Worm (Caenorhabditis elegans): Measurements from ENCODE around the gene ced-8.

Gene ced-8

DNA sequence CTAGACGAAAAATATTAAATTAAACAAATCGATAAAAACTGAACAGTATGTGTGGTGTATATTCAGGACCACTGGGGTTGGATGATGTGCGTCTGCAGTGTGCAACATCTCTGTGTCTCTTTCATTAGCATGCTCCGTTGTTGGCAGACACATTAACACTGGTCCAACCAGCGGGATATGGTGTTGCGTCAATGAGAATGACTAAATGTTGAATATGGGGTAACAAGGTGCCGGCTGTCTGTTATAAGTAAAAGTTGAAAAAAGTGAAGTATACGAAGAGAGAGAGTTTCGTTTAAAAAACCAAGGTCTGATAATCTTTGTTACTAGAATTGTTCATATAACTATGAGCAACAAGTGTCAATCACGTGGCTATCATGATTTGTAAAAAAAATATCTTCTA, at the start of gene ced-8:
Gene ced-8 (minus strand): TSS at position 101 of the 400 bp plus-strand sequence.
- TF ChIP-seq nhr-237 (tag; optimal IDR thresholded peaks at IDR 0.05) (no peak), mxl-3 (GFP tag; optimal IDR thresholded peaks at IDR 0.05) (no peak), rbr-2 (tag; optimal IDR thresholded peaks at IDR 0.05) (no peak), daf-19 (GFP tag; conservative IDR thresholded peaks at IDR 0.05) (no peak), lin-38 (GFP tag; IDR thresholded peaks at IDR 0.05) (no peak), ama-1 (optimal IDR thresholded peaks at IDR 0.05) (no peak), ceh-82 (tag; optimal IDR thresholded peaks at IDR 0.05) (no peak), tag-97 (GFP tag; IDR thresholded peaks at IDR 0.05) (no peak), nhr-28 (tag; optimal IDR thresholded peaks at IDR 0.05) (no peak), mes-2 (tag; optimal IDR thresholded peaks at IDR 0.05; ENCODE audit: poor library complexity, severe bottlenecking) (no peak), zag-1 (tag; optimal IDR thresholded peaks at IDR 0.05) (no peak)

DNA sequence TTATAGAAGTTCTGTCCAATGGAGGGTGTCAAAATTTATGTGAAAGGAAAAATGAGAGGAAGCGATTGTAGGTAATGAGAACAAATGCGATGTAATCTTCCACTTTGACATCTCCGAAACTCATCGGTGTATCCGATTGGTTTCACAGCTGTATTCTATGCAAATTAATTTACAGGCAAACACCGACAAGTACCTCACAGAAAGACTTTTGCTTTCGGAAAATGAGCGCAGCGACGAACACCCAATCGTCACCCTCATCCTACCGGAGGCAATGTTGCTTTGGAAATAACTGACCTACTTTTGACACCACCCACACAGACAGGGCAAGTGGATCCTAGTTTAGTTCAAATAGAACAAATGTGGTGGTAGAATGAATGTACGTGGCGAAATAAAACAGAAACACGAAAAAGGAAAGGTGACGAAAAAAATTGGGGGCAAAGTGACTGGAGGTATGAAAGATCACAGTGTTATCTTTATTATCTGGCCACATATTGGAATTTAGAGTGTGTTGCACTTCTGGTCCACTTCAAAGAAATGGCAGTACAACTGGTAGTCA, 47.2 kb upstream of the ced-8 start:
- no peak for TF ChIP-seq nhr-102 (tag; optimal IDR thresholded peaks at IDR 0.05)
- no peak for TF ChIP-seq T20F7.1 (GFP tag; optimal IDR thresholded peaks at IDR 0.05)
- no peak for TF ChIP-seq mdt-29 (GFP tag; IDR thresholded peaks at IDR 0.05)
- no peak for TF ChIP-seq jun-1 (tag; optimal IDR thresholded peaks at IDR 0.05)
- peak; percentile 94 for TF ChIP-seq aha-1 (tag)
- peak in 1 of 2 experiments; percentile 57 for TF ChIP-seq unc-62 (GFP tag; optimal IDR thresholded peaks at IDR 0.05 in 1 of 2)
- no peak for TF ChIP-seq unc-62 (tag; optimal IDR thresholded peaks at IDR 0.05)

DNA sequence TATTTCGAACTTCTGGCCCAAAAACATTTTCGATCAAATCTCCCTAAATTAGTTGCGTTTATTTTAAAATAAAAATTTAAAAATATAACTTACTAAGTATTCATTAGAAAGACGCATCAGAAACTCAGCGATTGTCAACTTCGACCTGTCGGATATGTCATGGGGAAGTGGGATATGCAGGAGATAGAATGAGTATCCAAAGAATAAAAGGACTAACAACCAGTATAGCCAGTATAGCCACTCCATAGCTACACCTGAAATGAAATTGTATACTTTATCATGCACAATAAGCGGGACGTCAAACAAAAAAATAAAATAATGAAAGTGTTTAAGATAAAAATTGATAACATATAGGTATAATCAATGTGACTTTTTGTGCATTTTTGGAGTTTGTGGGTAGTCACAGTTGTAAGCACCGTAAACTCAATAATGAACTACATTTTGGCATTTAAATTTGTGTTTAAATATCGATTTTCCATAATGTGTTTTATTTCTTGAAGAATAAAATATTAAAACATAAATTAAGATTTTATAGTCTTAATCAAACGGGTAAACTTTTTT, 46.4 kb upstream of the ced-8 start, which contains the start of gene F16F9.4:
Gene F16F9.4 (minus strand): TSS at position 276 of the 561 bp plus-strand sequence.
- TF ChIP-seq nhr-28 (tag; optimal IDR thresholded peaks at IDR 0.05) (peak; percentile 92), pqm-1 (tag; optimal IDR thresholded peaks at IDR 0.05) (peak; percentile 55), aha-1 (tag) (peak; percentile 94), jun-1 (tag; optimal IDR thresholded peaks at IDR 0.05) (no peak), nhr-77 (tag; optimal IDR thresholded peaks at IDR 0.05) (peak; percentile 51), daf-16 (GFP tag; optimal IDR thresholded peaks at IDR 0.05) (no peak), daf-16 (tag; optimal IDR thresholded peaks at IDR 0.05) (peak; percentile 33), hlh-11 (tag; optimal IDR thresholded peaks at IDR 0.05) (peak; percentile 6), ceh-20 (GFP tag; IDR thresholded peaks at IDR 0.05) (no peak), dve-1 (tag; optimal IDR thresholded peaks at IDR 0.05; ENCODE audit: insufficient read depth) (peak; percentile 64), dmd-6 (GFP tag; IDR thresholded peaks at IDR 0.05) (peak; percentile 37)

DNA sequence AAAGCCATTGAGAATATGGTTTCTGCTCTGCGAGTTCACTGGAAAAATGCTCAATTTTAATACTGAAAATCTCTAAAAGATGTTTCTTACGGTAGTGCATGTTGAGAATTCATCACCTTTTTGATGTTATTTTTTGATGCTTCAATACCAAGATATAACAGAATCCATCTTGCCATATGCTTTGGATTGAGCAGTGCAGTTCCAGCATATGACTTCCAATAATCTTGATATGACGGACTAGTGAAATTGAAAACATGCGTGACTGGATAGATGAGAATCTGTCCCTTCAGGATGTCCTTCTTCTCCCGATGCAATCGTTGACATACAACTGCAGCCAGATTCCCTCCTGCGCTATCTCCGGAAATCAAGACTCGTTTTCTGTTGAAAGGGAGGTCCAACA, 44.2 kb upstream of the ced-8 start:
- TF ChIP-seq unc-62 (GFP tag; optimal IDR thresholded peaks at IDR 0.05 in 1 of 2) (peak in 1 of 2 experiments; percentile 97), unc-62 (tag; optimal IDR thresholded peaks at IDR 0.05) (no peak), fkh-10 (GFP tag; optimal IDR thresholded peaks at IDR 0.05) (no peak)

DNA sequence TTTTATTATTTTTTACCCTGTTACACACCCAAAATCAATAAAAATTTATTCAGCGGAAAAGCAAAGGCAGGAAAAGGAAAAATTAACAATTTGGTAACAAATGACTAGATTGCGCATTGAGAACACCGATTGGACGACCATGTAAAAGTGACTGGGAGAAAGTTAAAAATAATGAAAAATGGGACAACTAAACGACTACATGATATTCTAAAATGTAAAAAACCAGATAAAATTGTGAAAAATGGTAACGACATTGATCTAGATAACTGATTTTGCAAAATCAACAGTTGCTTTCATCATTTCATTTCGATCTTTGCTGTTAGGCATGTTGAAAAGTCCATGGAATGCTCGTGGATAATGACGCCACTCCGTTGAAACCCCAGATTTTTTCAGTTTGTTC, 43.1 kb upstream of the ced-8 start:
- TF ChIP-seq aha-1 (tag): peak; percentile 90
- TF ChIP-seq nhr-77 (tag; optimal IDR thresholded peaks at IDR 0.05): no peak

DNA sequence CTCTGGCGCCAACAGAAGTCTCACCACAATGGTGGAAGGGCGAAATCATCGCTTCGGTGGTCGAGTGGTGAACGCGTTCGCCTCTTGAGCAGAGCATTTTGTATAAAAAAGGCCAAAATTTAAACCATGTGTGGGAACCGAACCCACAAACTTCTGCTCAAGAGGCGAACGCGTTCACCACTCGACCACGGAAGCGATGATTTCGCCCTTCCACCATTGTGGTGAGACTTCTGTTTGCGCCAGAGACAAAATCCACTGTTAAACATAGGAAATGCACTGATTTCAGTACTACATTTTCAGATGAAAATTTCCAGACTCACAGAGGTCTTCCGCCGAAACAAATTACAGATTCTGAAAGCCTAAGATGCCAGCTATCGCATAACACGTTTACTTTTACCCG, 42.2 kb upstream of the ced-8 start:
- TF ChIP-seq snpc-1.2 (GFP tag; IDR thresholded peaks at IDR 0.05): peak; percentile 49; the same call in 1 of the 2 replicates

DNA sequence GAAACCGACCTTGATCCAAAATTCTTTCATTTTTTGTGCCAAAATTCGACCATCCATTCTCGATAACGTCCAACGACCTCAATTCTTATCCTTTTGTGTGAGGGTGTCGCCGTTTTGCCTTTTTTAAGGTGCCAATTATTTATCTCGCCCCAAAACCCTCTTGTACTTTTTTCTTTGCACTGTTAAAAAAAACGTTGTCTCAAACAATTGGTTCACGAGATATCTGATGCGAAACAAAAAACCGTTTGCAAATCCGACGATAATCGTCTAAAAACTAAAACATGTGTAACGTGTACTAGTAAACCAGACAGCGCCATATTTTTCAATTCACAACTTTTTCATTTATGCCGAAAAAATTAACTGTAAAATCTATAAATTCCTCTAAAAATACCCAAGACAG, 40.6 kb upstream of the ced-8 start, which contains the start of gene F16F9.3:
Gene F16F9.3 (plus strand): TSS at position 301 of the 400 bp plus-strand sequence.
- TF ChIP-seq T26A8.4 (GFP tag; IDR thresholded peaks at IDR 0.05): no peak
- TF ChIP-seq vab-7 (GFP tag; IDR thresholded peaks at IDR 0.05): no peak
- TF ChIP-seq daf-16 (GFP tag; optimal IDR thresholded peaks at IDR 0.05): no peak
- no peak for TF ChIP-seq daf-16 (tag; optimal IDR thresholded peaks at IDR 0.05)
- TF ChIP-seq nhr-42 (GFP tag; IDR thresholded peaks at IDR 0.05): no peak
- no peak for TF ChIP-seq rbr-2 (tag; optimal IDR thresholded peaks at IDR 0.05)
- no peak for TF ChIP-seq dmd-8 (GFP tag; IDR thresholded peaks at IDR 0.05)
- TF ChIP-seq ctbp-1 (GFP tag; IDR thresholded peaks at IDR 0.05): no peak

Measured in whole organism, L4 larva.